Worm (Caenorhabditis elegans) whole organism, late embryonic: ENCODE results near the gene snt-5.

Experiments used
- C08G9.2 ChIP-seq: sonication (generic microtip); optimal IDR thresholded peaks from 2 replicates; lab custom pipeline; 2016; ENCODE audit warnings: mild to moderate bottlenecking, missing genetic modification characterization, moderate library complexity, missing compliant biosample characterization
- Y22D7AL.16 ChIP-seq: sonication (generic microtip); optimal IDR thresholded peaks from 2 replicates; lab custom pipeline; 2016; ENCODE audit warnings: missing genetic modification characterization, missing compliant biosample characterization
- hlh-30 ChIP-seq: sonication (generic microtip); optimal IDR thresholded peaks from 2 replicates; lab custom pipeline; 2017; ENCODE audit warnings: antibody characterized with exemption, missing genetic modification characterization, missing compliant biosample characterization; ENCODE audit not compliant: insufficient read depth
- pha-4 ChIP-seq: fragments of 150-350 bp; optimal IDR thresholded peaks from 2 replicates; lab custom pipeline; 2018; ENCODE audit warnings: missing biosample characterization, missing genetic modification reagents, missing genetic modification characterization
- unc-42 ChIP-seq: sonication (generic microtip); optimal IDR thresholded peaks from 2 replicates; lab custom pipeline; 2016; ENCODE audit warnings: missing genotype, missing genetic modification characterization, missing compliant biosample characterization

DNA sequence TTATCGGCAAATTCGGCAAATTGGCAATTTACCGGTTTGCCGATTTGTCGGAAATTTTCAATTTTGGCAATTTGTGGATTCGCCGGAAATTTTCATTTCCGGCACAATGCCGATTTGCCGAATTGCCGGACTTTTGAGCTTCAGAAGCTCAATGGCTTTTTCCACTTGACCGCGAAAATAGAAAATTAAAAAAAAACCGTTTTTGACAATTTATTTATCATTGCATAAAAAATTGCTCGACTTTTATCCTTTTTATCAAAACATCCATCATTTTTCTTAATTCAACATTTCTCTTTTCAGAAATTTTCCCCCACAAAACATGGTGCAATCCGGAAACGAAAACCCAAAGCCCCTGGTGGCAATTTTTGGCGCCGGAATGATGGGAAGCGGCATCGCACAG is 48.7 kb upstream of the snt-5 start, which contains the start of gene hacd-1:
- TF ChIP-seq C08G9.2 = no peak
- TF ChIP-seq pha-4 (tag; lab: Kevin White, UChicago) = no peak
- TF ChIP-seq Y22D7AL.16 = no peak
- no peak for TF ChIP-seq hlh-30
- TF ChIP-seq unc-42 (tag; lab: Kevin White, UChicago) = no peak
